Worm (Caenorhabditis elegans): ENCODE data around the gene oxy-4.

Gene oxy-4

ce11 chrIII:5153137-5153536 is 5.4 kb downstream of the oxy-4 start, which contains the start of the genes rbm-42 and grwd-1:
TSS of gene rbm-42 (minus strand) at chrIII:5153229.
TSS of gene grwd-1 (plus strand) at chrIII:5153464.
- TF ChIP-seq hmg-20 (GFP tag; IDR thresholded peaks at IDR 0.05), result no peak
- no peak for TF ChIP-seq madf-3 (GFP tag; IDR thresholded peaks at IDR 0.05)
- no peak for TF ChIP-seq nhr-179 (tag; optimal IDR thresholded peaks at IDR 0.05)
- peak; percentile 58 for TF ChIP-seq snpc-4 (GFP tag; optimal IDR thresholded peaks at IDR 0.05)
- TF ChIP-seq snpc-4 (tag; optimal IDR thresholded peaks at IDR 0.05), result no peak
- TF ChIP-seq attf-5 (GFP tag; optimal IDR thresholded peaks at IDR 0.05), result peak; percentile 42
- TF ChIP-seq nhr-27 (tag; optimal IDR thresholded peaks at IDR 0.05), result no peak
- TF ChIP-seq repo-1 (tag; optimal IDR thresholded peaks at IDR 0.05), result no peak

- TF ChIP-seq snpc-3.4 (tag; optimal IDR thresholded peaks at IDR 0.05) (no peak), unc-62 (GFP tag; optimal IDR thresholded peaks at IDR 0.05) (peak; percentile 4)
Observed at ce11 chrIII:5150980-5151379, 7.6 kb downstream of the oxy-4 start.

ce11 chrIII:5150012-5150411 is 8.6 kb downstream of the oxy-4 start:
- TF ChIP-seq nfya-1 (tag; optimal IDR thresholded peaks at IDR 0.05; ENCODE audit: borderline replicate concordance, insufficient read depth), result no peak
- TF ChIP-seq attf-3 (GFP tag; conservative IDR thresholded peaks at IDR 0.05), result no peak
- no peak for TF ChIP-seq aptf-3 (GFP tag; IDR thresholded peaks at IDR 0.05)
- no peak for TF ChIP-seq lin-54 (GFP tag; optimal IDR thresholded peaks at IDR 0.05)
- TF ChIP-seq ztf-25 (GFP tag; IDR thresholded peaks at IDR 0.05), result no peak

ce11 chrIII:5149478-5149877 is 9.1 kb downstream of the oxy-4 start, which contains the start of gene Y54H5A.2:
TSS of gene Y54H5A.2 (minus strand) at chrIII:5149578.
- TF ChIP-seq cebp-2 (GFP tag; IDR thresholded peaks at IDR 0.05), result no peak
- TF ChIP-seq F33H1.4 (GFP tag; IDR thresholded peaks at IDR 0.05), result no peak
- TF ChIP-seq B0019.2 (GFP tag; conservative IDR thresholded peaks at IDR 0.05), result no peak
- TF ChIP-seq ztf-18 (tag; optimal IDR thresholded peaks at IDR 0.05), result no peak
- no peak for TF ChIP-seq mcd-1 (GFP tag; IDR thresholded peaks at IDR 0.05)
- TF ChIP-seq nhr-120 (GFP tag; IDR thresholded peaks at IDR 0.05), result no peak
- no peak for TF ChIP-seq T07F8.4 (tag; optimal IDR thresholded peaks at IDR 0.05)
- TF ChIP-seq lsl-1 (GFP tag; optimal IDR thresholded peaks at IDR 0.05), result no peak
- no peak for TF ChIP-seq mes-4 (tag; optimal IDR thresholded peaks at IDR 0.05)
- no peak for TF ChIP-seq egl-18 (GFP tag; IDR thresholded peaks at IDR 0.05)
- no peak for TF ChIP-seq ztf-26 (tag; optimal IDR thresholded peaks at IDR 0.05)
- TF ChIP-seq ztf-28 (GFP tag; IDR thresholded peaks at IDR 0.05), result no peak
- TF ChIP-seq nfyb-1 (GFP tag; IDR thresholded peaks at IDR 0.05), result no peak
- TF ChIP-seq Y95B8A.8 (GFP tag; IDR thresholded peaks at IDR 0.05), result no peak
- no peak for TF ChIP-seq D2030.7 (GFP tag; IDR thresholded peaks at IDR 0.05)
- TF ChIP-seq F49E8.2 (tag; optimal IDR thresholded peaks at IDR 0.05; ENCODE audit: insufficient read depth), result no peak
- no peak for TF ChIP-seq ceh-100 (GFP tag; IDR thresholded peaks at IDR 0.05)
- no peak for TF ChIP-seq F55B11.4 (tag; optimal IDR thresholded peaks at IDR 0.05; ENCODE audit: borderline replicate concordance, insufficient read depth)
- no peak for TF ChIP-seq K12H6.12 (tag; optimal IDR thresholded peaks at IDR 0.05)

- TF ChIP-seq nhr-80 (tag; optimal IDR thresholded peaks at IDR 0.05), result peak; percentile 40
- no peak for TF ChIP-seq D2030.7 (GFP tag; IDR thresholded peaks at IDR 0.05)
Observed at ce11 chrIII:5147445-5147844, 11.1 kb downstream of the oxy-4 start.

All from whole organism, young adult.